Worm (Caenorhabditis elegans): ENCODE measurements around the gene T27D12.6.

T27D12.6 gene

DNA sequence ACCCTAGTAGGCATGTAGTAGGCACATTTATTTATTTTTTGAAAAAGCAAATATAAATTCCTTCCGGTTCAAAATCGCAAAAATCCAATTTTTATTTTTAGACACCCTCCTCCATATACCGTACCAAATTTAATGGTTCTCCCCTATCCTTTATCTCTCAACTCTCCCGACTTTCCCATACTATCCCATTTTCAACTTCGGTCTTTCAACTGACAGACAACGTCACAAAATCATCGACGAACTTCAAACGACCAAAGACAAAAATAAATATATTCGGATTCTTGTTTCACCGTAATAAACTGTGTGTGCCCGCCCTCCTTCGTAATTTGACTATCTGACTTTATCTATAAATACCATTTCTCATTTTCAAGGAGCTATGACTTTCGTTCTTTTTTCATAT, at the start of gene T27D12.6:
Gene T27D12.6 (plus strand): TSS at position 301 of the 400 bp plus-strand sequence.
- TF ChIP-seq T22C8.4 (GFP tag; IDR thresholded peaks at IDR 0.05) (no peak), flt-1 (GFP tag; IDR thresholded peaks at IDR 0.05) (no peak), cog-1 (tag; optimal IDR thresholded peaks at IDR 0.05) (no peak), klf-2 (GFP tag; conservative IDR thresholded peaks at IDR 0.05) (no peak), tab-1 (GFP tag; IDR thresholded peaks at IDR 0.05) (no peak), med-1 (GFP tag; optimal IDR thresholded peaks at IDR 0.05; ENCODE audit: insufficient read depth) (no peak), ztf-29 (GFP tag; IDR thresholded peaks at IDR 0.05) (no peak), ztf-23 (GFP tag; IDR thresholded peaks at IDR 0.05) (no peak), ref-1 (GFP tag; conservative IDR thresholded peaks at IDR 0.05) (no peak)

DNA sequence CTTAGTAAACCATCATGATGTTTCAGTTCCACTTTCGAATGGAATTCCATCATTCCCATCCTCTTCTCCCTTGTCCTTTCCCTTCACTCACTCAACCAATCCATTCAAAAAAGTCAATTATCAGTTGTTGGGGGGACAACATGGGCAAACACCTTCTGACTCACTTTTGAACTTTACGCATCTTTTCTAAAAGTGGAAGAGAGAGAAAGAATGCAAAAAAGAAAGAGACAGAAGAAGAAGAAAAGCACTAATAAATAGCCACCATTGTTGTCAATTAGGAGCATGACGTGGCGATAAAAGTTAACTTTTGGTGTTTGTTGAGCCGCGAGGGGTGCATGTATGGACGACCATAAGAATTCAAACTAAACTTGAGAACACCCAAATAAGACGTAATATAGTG, 47.3 kb upstream of the T27D12.6 start:
- TF ChIP-seq ztf-29 (GFP tag; IDR thresholded peaks at IDR 0.05) (no peak), med-1 (GFP tag; optimal IDR thresholded peaks at IDR 0.05; ENCODE audit: insufficient read depth) (no peak), T22C8.4 (GFP tag; IDR thresholded peaks at IDR 0.05) (no peak), ztf-23 (GFP tag; IDR thresholded peaks at IDR 0.05) (no peak), klf-2 (GFP tag; conservative IDR thresholded peaks at IDR 0.05) (no peak), tab-1 (GFP tag; IDR thresholded peaks at IDR 0.05) (no peak), ref-1 (GFP tag; conservative IDR thresholded peaks at IDR 0.05) (no peak), cog-1 (tag; optimal IDR thresholded peaks at IDR 0.05) (no peak), flt-1 (GFP tag; IDR thresholded peaks at IDR 0.05) (no peak)

DNA sequence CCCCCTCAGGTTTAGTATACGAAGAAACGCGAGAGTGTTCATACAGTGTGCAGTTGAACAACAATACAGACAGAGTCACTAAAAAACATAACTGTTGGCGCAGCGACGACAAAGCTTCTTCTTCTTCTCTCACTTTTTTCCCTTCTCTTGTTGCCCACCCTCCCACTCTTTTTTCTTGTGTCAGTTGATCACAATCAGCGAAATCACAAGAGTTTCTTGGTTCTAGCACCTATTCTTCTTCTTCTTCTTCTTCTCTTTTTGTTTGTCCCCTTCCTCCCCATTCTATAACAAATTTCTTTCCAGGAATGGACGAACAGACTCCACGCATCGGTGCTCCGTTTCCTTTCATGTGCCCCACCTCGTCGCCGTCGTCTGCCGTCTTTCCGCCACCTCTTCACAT, 44.9 kb upstream of the T27D12.6 start, which contains the start of gene F43G6.4:
Gene F43G6.4 (plus strand): TSS at position 301 of the 400 bp plus-strand sequence.
- TF ChIP-seq T22C8.4 (GFP tag; IDR thresholded peaks at IDR 0.05) = no peak
- TF ChIP-seq cog-1 (tag; optimal IDR thresholded peaks at IDR 0.05) = no peak
- TF ChIP-seq flt-1 (GFP tag; IDR thresholded peaks at IDR 0.05) = no peak
- TF ChIP-seq ref-1 (GFP tag; conservative IDR thresholded peaks at IDR 0.05) = no peak
- TF ChIP-seq med-1 (GFP tag; optimal IDR thresholded peaks at IDR 0.05; ENCODE audit: insufficient read depth) = no peak
- TF ChIP-seq ztf-23 (GFP tag; IDR thresholded peaks at IDR 0.05) = no peak
- no peak for TF ChIP-seq klf-2 (GFP tag; conservative IDR thresholded peaks at IDR 0.05)
- no peak for TF ChIP-seq tab-1 (GFP tag; IDR thresholded peaks at IDR 0.05)
- no peak for TF ChIP-seq ztf-29 (GFP tag; IDR thresholded peaks at IDR 0.05)

DNA sequence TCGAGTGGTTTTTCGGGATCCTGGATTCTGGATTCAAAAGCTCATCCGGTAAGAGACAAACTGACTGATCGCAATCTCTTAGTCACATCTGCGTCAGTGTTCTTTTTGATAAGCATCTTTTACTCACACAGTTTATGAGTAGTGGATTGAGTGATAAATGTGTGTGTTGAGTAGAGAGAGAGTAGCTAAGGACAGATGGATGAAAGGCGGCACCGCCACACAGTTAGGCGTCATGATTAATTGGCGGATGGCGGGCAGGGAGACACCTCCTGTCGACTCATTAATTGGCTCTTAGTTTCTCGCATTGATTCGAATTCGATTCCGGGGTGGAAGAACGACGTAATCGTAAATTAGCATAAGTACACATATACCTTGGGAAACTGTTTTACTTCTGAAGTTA, 40.9 kb upstream of the T27D12.6 start:
- TF ChIP-seq ztf-29 (GFP tag; IDR thresholded peaks at IDR 0.05) (no peak), ref-1 (GFP tag; conservative IDR thresholded peaks at IDR 0.05) (no peak), klf-2 (GFP tag; conservative IDR thresholded peaks at IDR 0.05) (no peak), ztf-23 (GFP tag; IDR thresholded peaks at IDR 0.05) (no peak), T22C8.4 (GFP tag; IDR thresholded peaks at IDR 0.05) (no peak), cog-1 (tag; optimal IDR thresholded peaks at IDR 0.05) (no peak), med-1 (GFP tag; optimal IDR thresholded peaks at IDR 0.05; ENCODE audit: insufficient read depth) (no peak), flt-1 (GFP tag; IDR thresholded peaks at IDR 0.05) (no peak), tab-1 (GFP tag; IDR thresholded peaks at IDR 0.05) (no peak)

DNA sequence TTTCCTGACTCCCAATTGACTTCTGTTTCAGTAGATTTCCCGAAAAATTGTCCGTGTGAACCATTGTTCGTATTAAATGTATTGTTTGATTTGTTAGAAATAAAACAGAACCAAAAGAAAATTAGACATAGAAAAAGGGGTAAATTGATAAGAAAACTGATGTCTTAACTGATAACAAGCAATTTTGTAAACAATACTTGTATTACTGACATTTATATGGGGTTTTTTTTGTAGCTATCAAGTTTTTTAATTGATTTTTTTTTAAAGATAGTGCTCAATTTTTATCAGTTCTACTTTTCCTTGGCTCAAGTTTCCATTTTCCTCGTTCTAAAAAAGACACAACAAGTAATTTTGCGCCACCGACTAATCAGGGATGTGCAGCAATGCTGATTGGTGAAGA, 38.1 kb upstream of the T27D12.6 start:
- TF ChIP-seq cog-1 (tag; optimal IDR thresholded peaks at IDR 0.05) (no peak), ref-1 (GFP tag; conservative IDR thresholded peaks at IDR 0.05) (no peak), T22C8.4 (GFP tag; IDR thresholded peaks at IDR 0.05) (no peak), flt-1 (GFP tag; IDR thresholded peaks at IDR 0.05) (no peak), ztf-23 (GFP tag; IDR thresholded peaks at IDR 0.05) (no peak), med-1 (GFP tag; optimal IDR thresholded peaks at IDR 0.05; ENCODE audit: insufficient read depth) (no peak), ztf-29 (GFP tag; IDR thresholded peaks at IDR 0.05) (no peak), klf-2 (GFP tag; conservative IDR thresholded peaks at IDR 0.05) (no peak)

DNA sequence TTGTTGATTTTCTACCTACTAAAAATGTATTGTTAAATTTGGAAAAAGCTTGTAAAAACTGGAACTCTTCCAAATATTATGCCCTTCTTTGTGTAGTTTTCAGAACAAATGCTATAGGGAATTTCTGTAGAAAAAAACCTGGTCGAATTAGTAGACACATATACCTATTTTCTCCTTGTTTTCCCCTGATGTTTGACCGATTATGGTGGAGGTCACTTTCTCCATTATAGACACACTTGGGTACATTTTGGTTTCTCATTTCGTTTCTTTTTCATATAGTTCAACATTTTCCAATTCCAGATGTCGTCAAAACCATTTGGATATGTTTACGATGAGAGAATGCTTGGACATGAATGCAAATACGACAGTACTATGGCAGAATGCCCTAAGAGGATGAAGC, 36.6 kb upstream of the T27D12.6 start, which contains the start of gene hda-5:
Gene hda-5 (plus strand): TSS at position 301 of the 400 bp plus-strand sequence.
- TF ChIP-seq med-1 (GFP tag; optimal IDR thresholded peaks at IDR 0.05; ENCODE audit: insufficient read depth) (no peak), cog-1 (tag; optimal IDR thresholded peaks at IDR 0.05) (no peak), T22C8.4 (GFP tag; IDR thresholded peaks at IDR 0.05) (no peak), flt-1 (GFP tag; IDR thresholded peaks at IDR 0.05) (no peak), klf-2 (GFP tag; conservative IDR thresholded peaks at IDR 0.05) (no peak), tab-1 (GFP tag; IDR thresholded peaks at IDR 0.05) (no peak), ref-1 (GFP tag; conservative IDR thresholded peaks at IDR 0.05) (no peak), ztf-23 (GFP tag; IDR thresholded peaks at IDR 0.05) (no peak), ztf-29 (GFP tag; IDR thresholded peaks at IDR 0.05) (no peak)

DNA sequence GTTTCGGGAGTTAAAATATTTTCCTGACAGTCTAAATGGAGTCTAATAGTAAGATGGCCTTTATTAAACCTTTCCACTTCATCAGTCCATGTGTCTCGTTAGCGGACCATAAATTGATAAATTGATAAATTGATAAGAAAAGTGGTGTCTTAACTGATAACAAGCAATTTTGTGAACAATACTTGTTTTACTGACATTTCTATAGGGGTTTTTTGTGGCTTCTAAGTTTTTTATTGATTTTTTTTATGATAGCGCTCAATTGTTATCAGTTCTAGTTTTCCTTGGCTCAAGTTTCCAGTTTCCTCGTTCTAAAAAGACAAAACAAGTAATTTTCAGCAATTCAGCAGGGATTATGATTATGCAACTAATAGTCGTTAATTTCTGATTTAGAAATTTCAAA, 32.9 kb upstream of the T27D12.6 start, which contains the start of gene F43G6.17:
Gene F43G6.17 (plus strand): TSS at position 301 of the 400 bp plus-strand sequence.
- TF ChIP-seq med-1 (GFP tag; optimal IDR thresholded peaks at IDR 0.05; ENCODE audit: insufficient read depth) (no peak), T22C8.4 (GFP tag; IDR thresholded peaks at IDR 0.05) (no peak), ref-1 (GFP tag; conservative IDR thresholded peaks at IDR 0.05) (no peak), cog-1 (tag; optimal IDR thresholded peaks at IDR 0.05) (no peak), ztf-23 (GFP tag; IDR thresholded peaks at IDR 0.05) (no peak), tab-1 (GFP tag; IDR thresholded peaks at IDR 0.05) (no peak), flt-1 (GFP tag; IDR thresholded peaks at IDR 0.05) (no peak), klf-2 (GFP tag; conservative IDR thresholded peaks at IDR 0.05) (no peak), ztf-29 (GFP tag; IDR thresholded peaks at IDR 0.05) (no peak)

DNA sequence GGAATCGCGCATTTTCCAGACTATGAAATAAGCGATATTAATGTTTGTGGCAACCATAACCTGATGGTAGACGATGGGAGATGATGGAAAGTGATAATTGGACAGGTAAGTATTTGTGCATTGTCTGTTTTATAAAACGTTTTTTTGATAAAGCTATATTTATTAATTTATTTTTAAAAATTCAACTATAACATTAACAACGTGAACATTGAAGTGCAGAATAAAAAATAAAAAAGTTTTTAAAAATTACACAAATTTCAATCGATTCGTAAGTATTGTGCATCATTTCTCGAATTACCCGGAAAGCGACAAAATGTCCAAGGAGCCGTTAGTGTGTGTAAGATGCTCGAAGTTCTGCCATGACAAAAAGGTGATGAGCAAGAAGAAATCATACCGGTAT, 29.1 kb upstream of the T27D12.6 start, which contains the start of gene jmjd-1.1:
Gene jmjd-1.1 (plus strand): TSS at position 301 of the 400 bp plus-strand sequence.
- TF ChIP-seq ref-1 (GFP tag; conservative IDR thresholded peaks at IDR 0.05) (no peak), ztf-23 (GFP tag; IDR thresholded peaks at IDR 0.05) (no peak), klf-2 (GFP tag; conservative IDR thresholded peaks at IDR 0.05) (no peak), med-1 (GFP tag; optimal IDR thresholded peaks at IDR 0.05; ENCODE audit: insufficient read depth) (no peak), T22C8.4 (GFP tag; IDR thresholded peaks at IDR 0.05) (no peak), cog-1 (tag; optimal IDR thresholded peaks at IDR 0.05) (no peak), tab-1 (GFP tag; IDR thresholded peaks at IDR 0.05) (no peak), ztf-29 (GFP tag; IDR thresholded peaks at IDR 0.05) (no peak), flt-1 (GFP tag; IDR thresholded peaks at IDR 0.05) (no peak)

DNA sequence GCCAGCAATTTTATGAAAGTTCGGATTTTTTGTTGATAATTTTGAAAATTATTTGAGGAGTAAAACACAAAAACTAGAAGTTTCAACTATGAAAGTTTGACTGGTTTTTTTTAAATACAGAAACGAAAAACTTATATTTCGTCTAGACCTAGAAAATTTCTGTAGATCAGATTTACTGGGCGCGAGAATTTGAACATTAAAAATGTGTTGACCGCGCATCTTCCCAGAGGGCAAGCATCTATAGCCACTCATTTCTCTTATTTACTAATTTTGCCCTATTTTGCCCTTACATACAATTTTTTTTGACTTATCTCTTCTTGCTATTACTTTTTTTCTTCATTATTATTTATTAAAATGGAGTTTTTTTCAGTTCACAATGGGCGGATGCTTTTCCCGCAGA, 26.3 kb upstream of the T27D12.6 start, which contains the start of gene F43G6.10:
Gene F43G6.10 (plus strand): TSS at position 371 of the 400 bp plus-strand sequence.
- TF ChIP-seq ztf-29 (GFP tag; IDR thresholded peaks at IDR 0.05) (no peak), klf-2 (GFP tag; conservative IDR thresholded peaks at IDR 0.05) (no peak), ztf-23 (GFP tag; IDR thresholded peaks at IDR 0.05) (no peak), ref-1 (GFP tag; conservative IDR thresholded peaks at IDR 0.05) (no peak), cog-1 (tag; optimal IDR thresholded peaks at IDR 0.05) (no peak), med-1 (GFP tag; optimal IDR thresholded peaks at IDR 0.05; ENCODE audit: insufficient read depth) (no peak), flt-1 (GFP tag; IDR thresholded peaks at IDR 0.05) (no peak), tab-1 (GFP tag; IDR thresholded peaks at IDR 0.05) (no peak), T22C8.4 (GFP tag; IDR thresholded peaks at IDR 0.05) (no peak)

All from whole organism, midembryonic.